Worm (Caenorhabditis elegans): ENCODE data around the gene F46B3.1.

The F46B3.1 gene

DNA sequence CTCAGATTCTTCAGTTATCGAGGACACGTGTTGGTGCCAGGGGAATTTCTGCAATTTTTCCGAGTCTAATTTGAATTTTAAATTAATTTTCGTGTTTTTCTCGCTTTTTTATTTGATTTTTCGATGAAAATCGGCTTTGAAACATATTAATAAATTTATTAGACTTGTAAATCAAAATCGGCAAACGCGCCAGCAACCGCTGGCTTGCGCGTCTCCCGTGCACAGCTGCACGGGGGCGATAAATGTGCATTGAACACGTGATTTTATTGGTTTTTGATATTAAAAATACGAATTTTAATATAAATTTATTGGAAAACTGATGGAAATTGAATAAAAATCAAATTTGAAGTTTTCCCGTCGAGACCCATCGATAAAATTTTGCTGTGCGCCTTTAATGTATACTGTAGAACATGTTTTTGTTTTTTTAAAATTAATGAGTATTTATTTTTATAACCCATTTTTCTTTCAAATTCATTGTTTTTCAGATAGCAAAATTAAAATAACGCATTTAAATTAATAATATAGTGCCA, 16.4 kb downstream of the F46B3.1 start, which contains the start of gene F26F2.7:
F26F2.7 (plus strand) TSS at position 480 of the 530 bp plus-strand sequence.
- TF ChIP-seq lin-39 (tag; optimal IDR thresholded peaks at IDR 0.05) = peak; percentile 80
- no peak for TF ChIP-seq ztf-4 (tag; optimal IDR thresholded peaks at IDR 0.05)
- TF ChIP-seq lin-13 (GFP tag; optimal IDR thresholded peaks at IDR 0.05) = peak; percentile 80
- TF ChIP-seq zag-1 (tag; optimal IDR thresholded peaks at IDR 0.05) = no peak
- no peak for TF ChIP-seq C34B4.2 (tag; optimal IDR thresholded peaks at IDR 0.05)
- peak; percentile 69 for TF ChIP-seq fkh-4 (tag; optimal IDR thresholded peaks at IDR 0.05; ENCODE audit: borderline replicate concordance)
- TF ChIP-seq mab-9 (GFP tag; IDR thresholded peaks at IDR 0.05) = peak; percentile 45; the same call in 1 of the 2 replicates
- TF ChIP-seq unc-130 (tag; optimal IDR thresholded peaks at IDR 0.05) = peak; percentile 86
- TF ChIP-seq pax-3 (tag; optimal IDR thresholded peaks at IDR 0.05) = peak; percentile 65
- TF ChIP-seq nhr-11 (tag; optimal IDR thresholded peaks at IDR 0.05) = peak; percentile 69
- TF ChIP-seq nhr-71 (tag; optimal IDR thresholded peaks at IDR 0.05) = peak; percentile 93
- peak in 1 of 2 experiments; percentile 88 for TF ChIP-seq mdl-1 (tag; optimal IDR thresholded peaks at IDR 0.05)
- peak; percentile 28 for TF ChIP-seq fos-1 (tag; optimal IDR thresholded peaks at IDR 0.05)
- TF ChIP-seq efl-3 (GFP tag; optimal IDR thresholded peaks at IDR 0.05) = peak; percentile 46
- TF ChIP-seq efl-1 (optimal IDR thresholded peaks at IDR 0.05) = peak; percentile 64 to 73
- TF ChIP-seq efl-1 (GFP tag; optimal IDR thresholded peaks at IDR 0.05 in 1 of 2) = peak; percentile 75 to 96
- TF ChIP-seq nhr-20 (tag; optimal IDR thresholded peaks at IDR 0.05) = peak; percentile 88
- peak; percentile 89 to 91 for TF ChIP-seq lsy-2 (tag; optimal IDR thresholded peaks at IDR 0.05)
- peak; percentile 70 for TF ChIP-seq ceh-88 (GFP tag; IDR thresholded peaks at IDR 0.05)
- TF ChIP-seq jun-1 (tag; optimal IDR thresholded peaks at IDR 0.05) = peak; percentile 40
- TF ChIP-seq tlp-1 (tag; optimal IDR thresholded peaks at IDR 0.05) = no peak
- TF ChIP-seq lin-35 (GFP tag; optimal IDR thresholded peaks at IDR 0.05) = peak; percentile 76 to 84
- no peak for TF ChIP-seq aly-2 (tag; optimal IDR thresholded peaks at IDR 0.05)
- peak; percentile 79 for TF ChIP-seq unc-86 (tag; optimal IDR thresholded peaks at IDR 0.05)
- peak; percentile 53 for TF ChIP-seq F16B12.6 (tag; optimal IDR thresholded peaks at IDR 0.05)
- peak; percentile 30 for TF ChIP-seq ceh-8 (GFP tag; optimal IDR thresholded peaks at IDR 0.05)
- peak in 2 of 6 experiments; percentile 33 to 66 for TF ChIP-seq elt-3 (tag; optimal IDR thresholded peaks at IDR 0.05)
- TF ChIP-seq vab-15 (tag; optimal IDR thresholded peaks at IDR 0.05) = no peak
- peak; percentile 57 for TF ChIP-seq skn-1 (tag; optimal IDR thresholded peaks at IDR 0.05)
- no peak for TF ChIP-seq nhr-28 (tag; optimal IDR thresholded peaks at IDR 0.05)
- peak; percentile 87 for TF ChIP-seq fkh-8 (tag; optimal IDR thresholded peaks at IDR 0.05)
- TF ChIP-seq ces-1 (GFP tag; optimal IDR thresholded peaks at IDR 0.05) = no peak
- TF ChIP-seq nhr-47 (tag; optimal IDR thresholded peaks at IDR 0.05) = peak; percentile 93
- peak; percentile 3 for TF ChIP-seq hlh-4 (tag; optimal IDR thresholded peaks at IDR 0.05)
- TF ChIP-seq irx-1 (tag; optimal IDR thresholded peaks at IDR 0.05) = peak; percentile 88
- TF ChIP-seq nhr-77 (tag; optimal IDR thresholded peaks at IDR 0.05) = no peak
- TF ChIP-seq ets-5 (GFP tag; IDR thresholded peaks at IDR 0.05) = no peak
- peak; percentile 93 for TF ChIP-seq dsc-1 (tag; optimal IDR thresholded peaks at IDR 0.05)
- TF ChIP-seq ztf-11 (tag; optimal IDR thresholded peaks at IDR 0.05) = peak in 1 of 2 experiments; percentile 67
- TF ChIP-seq nhr-237 (tag; optimal IDR thresholded peaks at IDR 0.05) = no peak
- TF ChIP-seq Y116A8C.19 (tag; optimal IDR thresholded peaks at IDR 0.05; ENCODE audit: borderline replicate concordance) = no peak
- peak; percentile 83 for TF ChIP-seq nhr-19 (GFP tag; conservative IDR thresholded peaks at IDR 0.05)
- TF ChIP-seq nhr-90 (tag; optimal IDR thresholded peaks at IDR 0.05; ENCODE audit: poor library complexity) = peak; percentile 90
- TF ChIP-seq grh-1 (GFP tag; IDR thresholded peaks at IDR 0.05) = peak; percentile 66; the same call in 1 of the 2 replicates
- TF ChIP-seq ceh-63 (GFP tag; optimal IDR thresholded peaks at IDR 0.05) = no peak
- no peak for TF ChIP-seq hpl-2 (GFP tag; optimal IDR thresholded peaks at IDR 0.05)
- TF ChIP-seq C16A3.4 (tag; optimal IDR thresholded peaks at IDR 0.05) = peak; percentile 82
- TF ChIP-seq nhr-12 (tag; optimal IDR thresholded peaks at IDR 0.05) = no peak
- TF ChIP-seq lir-3 (tag; optimal IDR thresholded peaks at IDR 0.05; ENCODE audit: poor library complexity) = no peak
- peak; percentile 87 for TF ChIP-seq nhr-85 (tag)
- peak; percentile 65 to 81 (median 79) for TF ChIP-seq dpl-1 (GFP tag; optimal IDR thresholded peaks at IDR 0.05)
- peak; percentile 80 for TF ChIP-seq egl-13 (tag; optimal IDR thresholded peaks at IDR 0.05)
- peak; percentile 89 for TF ChIP-seq xbp-1 (tag; optimal IDR thresholded peaks at IDR 0.05)

Measured in whole organism, L1 larva.